Worm (Caenorhabditis elegans) whole organism, young adult: ENCODE measurements around the gene gsr-1.

Source experiments
- F37B4.10 ChIP-seq: fragments of 200-800 bp; sonication (Bioruptor generic); IDR thresholded peaks from 2 replicates; pipeline ENCODE4 v1.3.6; 2022; ENCODE audit warnings: missing genetic modification characterization, missing compliant biosample characterization
- T26A5.8 ChIP-seq: sonication (generic microtip); optimal IDR thresholded peaks from 2 replicates; lab custom pipeline; 2016; ENCODE audit warnings: missing genetic modification characterization, missing compliant biosample characterization
- ama-1 ChIP-seq, 3 experiments: fragments of 150-350 bp in 1 of 3; sonication (generic microtip) in 2 of 3; optimal IDR thresholded peaks; 2 replicates each; lab custom pipeline; 2014 to 2018; ENCODE audit warnings: missing biosample characterization in 2 of 3, missing genetic modification characterization in 2 of 3, missing genetic modification reagents in 2 of 3
- aptf-3 ChIP-seq: fragments of 200-800 bp; sonication (Bioruptor generic); IDR thresholded peaks from 2 replicates; pipeline ENCODE4 v1.3.6; 2022; ENCODE audit warnings: missing genetic modification characterization, missing compliant biosample characterization
- unc-130 ChIP-seq: sonication (generic microtip); optimal IDR thresholded peaks from 2 replicates; lab custom pipeline; 2016; ENCODE audit warnings: missing genetic modification reagents, missing genetic modification characterization, missing compliant biosample characterization

DNA sequence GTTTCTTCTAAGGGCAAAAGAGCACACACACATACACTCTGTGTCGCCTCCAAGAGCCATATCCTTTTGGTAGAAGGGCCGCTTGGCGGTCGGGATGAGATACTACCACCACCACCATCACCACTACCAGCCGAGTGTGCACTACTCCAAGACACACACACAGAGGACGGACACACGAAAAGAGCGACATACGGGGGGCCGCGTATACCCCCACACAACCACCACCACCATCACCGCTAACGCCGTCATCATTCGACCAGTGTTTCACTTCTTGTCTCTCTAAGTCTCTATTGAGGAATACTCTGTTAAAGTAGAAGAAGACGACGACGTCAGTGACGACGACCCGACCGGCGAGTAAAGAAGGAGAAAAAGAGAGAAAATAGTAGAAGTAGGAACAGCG lies 30.1 kb upstream of the gsr-1 start:
- TF ChIP-seq T26A5.8 (tag; lab: Kevin White, UChicago) (no peak), F37B4.10 (GFP tag; lab: Robert Waterston, UW) (no peak), aptf-3 (no peak), unc-130 (GFP tag; lab: Kevin White, UChicago) (no peak), ama-1 (optimal IDR thresholded peaks at IDR 0.05; lab: Kevin White, UChicago) (no peak), ama-1 (GFP tag; optimal IDR thresholded peaks at IDR 0.05; lab: Kevin White, UChicago) (no peak)
